Fruit fly (Drosophila melanogaster) whole organism, prepupa: ENCODE measurements around the gene dbr.

Experiments
- Blimp-1 ChIP-seq: fragments of 200-800 bp; sonication (Bioruptor generic); optimal IDR thresholded peaks from 3 replicates; lab custom pipeline; 2017; ENCODE audit warnings: missing biosample characterization, missing genetic modification characterization, mild to moderate bottlenecking, moderate library complexity, missing genetic modification reagents
- CG10631 ChIP-seq: fragments of 200-800 bp; sonication (Bioruptor generic); optimal IDR thresholded peaks from 2 replicates; lab custom pipeline; 2016; ENCODE audit warnings: missing biosample characterization, missing genetic modification characterization
- CG10669 ChIP-seq: fragments of 200-800 bp; sonication (Bioruptor generic); optimal IDR thresholded peaks from 3 replicates; lab custom pipeline; 2018; ENCODE audit warnings: missing biosample characterization, mild to moderate bottlenecking, missing genetic modification characterization, moderate library complexity
- CG11294 ChIP-seq: fragments of 200-800 bp; sonication (Bioruptor generic); IDR thresholded peaks from 2 replicates; pipeline ENCODE4 v1.3.6; 2022; ENCODE audit warnings: missing biosample characterization, missing genetic modification characterization
- CG11762 ChIP-seq: fragments of 200-800 bp; sonication (Bioruptor generic); optimal IDR thresholded peaks from 3 replicates; lab custom pipeline; 2016; ENCODE audit warnings: missing biosample characterization, missing genetic modification characterization; ENCODE audit not compliant: insufficient read depth
- CG11902 ChIP-seq: fragments of 200-800 bp; sonication (Bioruptor generic); optimal IDR thresholded peaks from 3 replicates; lab custom pipeline; 2016; ENCODE audit warnings: missing biosample characterization, missing genetic modification characterization
- CG15336 ChIP-seq: fragments of 200-800 bp; sonication (Bioruptor generic); IDR thresholded peaks from 2 replicates; pipeline ENCODE4 v1.3.6; 2022; ENCODE audit warnings: missing biosample characterization, missing genetic modification characterization
- CG1621 ChIP-seq: fragments of 200-800 bp; sonication (Bioruptor generic); optimal IDR thresholded peaks from 3 replicates; lab custom pipeline; 2018; ENCODE audit warnings: missing biosample characterization, mild to moderate bottlenecking, missing genetic modification characterization
- CG16779 ChIP-seq: fragments of 200-800 bp; sonication (Bioruptor generic); optimal IDR thresholded peaks from 3 replicates; lab custom pipeline; 2017; ENCODE audit warnings: missing biosample characterization, mild to moderate bottlenecking, missing genetic modification characterization
- CG3032 ChIP-seq: fragments of 200-800 bp; optimal IDR thresholded peaks from 2 replicates; lab custom pipeline; 2019; ENCODE audit warnings: missing biosample characterization, mild to moderate bottlenecking, missing genetic modification characterization, moderate library complexity
- CG31627 ChIP-seq: fragments of 200-800 bp; sonication (Bioruptor generic); optimal IDR thresholded peaks from 3 replicates; lab custom pipeline; 2016; ENCODE audit warnings: missing biosample characterization, missing genetic modification characterization
- CG32006 ChIP-seq: fragments of 200-800 bp; sonication (Bioruptor generic); optimal IDR thresholded peaks from 3 replicates; lab custom pipeline; 2017; ENCODE audit warnings: missing biosample characterization, mild to moderate bottlenecking, missing genetic modification characterization
- CG3919 ChIP-seq: fragments of 200-800 bp; sonication (Bioruptor generic); optimal IDR thresholded peaks from 3 replicates; lab custom pipeline; 2016; ENCODE audit warnings: missing biosample characterization, missing genetic modification characterization
- CG4318 ChIP-seq: fragments of 200-800 bp; sonication (Bioruptor generic); optimal IDR thresholded peaks from 3 replicates; lab custom pipeline; 2017; ENCODE audit warnings: missing biosample characterization, mild to moderate bottlenecking, missing genetic modification characterization
- CG6163 ChIP-seq: fragments of 200-800 bp; sonication (Bioruptor generic); IDR thresholded peaks from 3 replicates; pipeline ENCODE4 v1.3.6; 2022; ENCODE audit warnings: missing biosample characterization, missing genetic modification characterization
- CG6276 ChIP-seq: fragments of 200-800 bp; sonication (Bioruptor generic); optimal IDR thresholded peaks from 2 replicates; lab custom pipeline; 2017; ENCODE audit warnings: missing biosample characterization, mild to moderate bottlenecking, missing genetic modification characterization
- CG6792 ChIP-seq: fragments of 200-800 bp; sonication (Bioruptor generic); optimal IDR thresholded peaks from 3 replicates; lab custom pipeline; 2016; ENCODE audit warnings: missing biosample characterization, missing genetic modification characterization
- CG6854 ChIP-seq: fragments of 200-800 bp; sonication (Bioruptor generic); optimal IDR thresholded peaks from 2 replicates; lab custom pipeline; 2017; ENCODE audit warnings: missing biosample characterization, mild to moderate bottlenecking, missing genetic modification characterization
- CG7368 ChIP-seq: fragments of 200-800 bp; sonication (Bioruptor generic); optimal IDR thresholded peaks from 3 replicates; lab custom pipeline; 2016; ENCODE audit warnings: missing biosample characterization, missing genetic modification characterization
- CG8119 ChIP-seq: fragments of 200-800 bp; sonication (Bioruptor generic); IDR thresholded peaks from 3 replicates; pipeline ENCODE4 v1.3.6; 2022; ENCODE audit warnings: missing biosample characterization, missing genetic modification characterization
- CG8319 ChIP-seq: fragments of 200-800 bp; sonication (Bioruptor generic); optimal IDR thresholded peaks from 3 replicates; lab custom pipeline; 2016; ENCODE audit warnings: missing biosample characterization, missing genetic modification characterization
- CG8632 ChIP-seq: fragments of 200-800 bp; sonication (Bioruptor generic); optimal IDR thresholded peaks from 3 replicates; lab custom pipeline; 2016; ENCODE audit warnings: missing biosample characterization, missing genetic modification characterization
- CG9139 ChIP-seq: fragments of 200-800 bp; sonication (Bioruptor generic); optimal IDR thresholded peaks from 3 replicates; lab custom pipeline; 2017; ENCODE audit warnings: missing biosample characterization, mild to moderate bottlenecking, missing genetic modification characterization
- Eip75B ChIP-seq: fragments of 200-800 bp; sonication (Bioruptor generic); optimal IDR thresholded peaks from 3 replicates; lab custom pipeline; 2016; ENCODE audit warnings: missing biosample characterization, missing genetic modification characterization
- Eip78C ChIP-seq: fragments of 200-800 bp; sonication (Bioruptor generic); peaks from one replicate; lab custom pipeline; 2016; ENCODE audit warnings: missing biosample characterization, missing genetic modification characterization
- Eip93F ChIP-seq: fragments of 200-800 bp; sonication (Bioruptor generic); optimal IDR thresholded peaks from 2 replicates; lab custom pipeline; 2016; ENCODE audit warnings: missing biosample characterization, mild to moderate bottlenecking, missing genetic modification characterization
- Ets21C ChIP-seq: fragments of 200-800 bp; sonication (Bioruptor generic); optimal IDR thresholded peaks from 3 replicates; lab custom pipeline; 2016; ENCODE audit warnings: missing biosample characterization, missing genetic modification characterization
- Gug ChIP-seq: fragments of 200-800 bp; sonication (Bioruptor generic); IDR thresholded peaks from 2 replicates; pipeline ENCODE4 v1.3.6; 2022; ENCODE audit warnings: missing biosample characterization, missing genetic modification characterization
- Hr38 ChIP-seq: sonication (Bioruptor generic); optimal IDR thresholded peaks from 2 replicates; lab custom pipeline; 2016; ENCODE audit warnings: missing biosample characterization, missing genetic modification characterization
- Hr39 ChIP-seq: fragments of 200-800 bp; sonication (Bioruptor generic); optimal IDR thresholded peaks from 2 replicates; lab custom pipeline; 2016; ENCODE audit warnings: missing biosample characterization, missing genetic modification characterization
- Hr4 ChIP-seq: fragments of 200-800 bp; sonication (Bioruptor generic); optimal IDR thresholded peaks from 3 replicates; lab custom pipeline; 2016; ENCODE audit warnings: missing biosample characterization, missing genetic modification characterization
- Lpt ChIP-seq: fragments of 200-800 bp; sonication (Bioruptor generic); optimal IDR thresholded peaks from 3 replicates; lab custom pipeline; 2016; ENCODE audit warnings: missing biosample characterization, missing genetic modification characterization
- Met ChIP-seq: fragments of 200-800 bp; sonication (Bioruptor generic); optimal IDR thresholded peaks from 3 replicates; lab custom pipeline; 2016; ENCODE audit warnings: missing biosample characterization, missing genetic modification characterization
- OdsH ChIP-seq: fragments of 200-800 bp; sonication (Bioruptor generic); optimal IDR thresholded peaks from 3 replicates; lab custom pipeline; 2016; ENCODE audit warnings: missing biosample characterization, missing genetic modification characterization
- Sox102F ChIP-seq: fragments of 200-800 bp; sonication (Bioruptor generic); optimal IDR thresholded peaks from 2 replicates; lab custom pipeline; 2016; ENCODE audit warnings: missing biosample characterization, mild to moderate bottlenecking, missing genetic modification characterization
- Sox14 ChIP-seq: fragments of 200-800 bp; sonication (Bioruptor generic); optimal IDR thresholded peaks from 3 replicates; lab custom pipeline; 2016; ENCODE audit warnings: missing biosample characterization, missing genetic modification characterization
- Sox15 ChIP-seq: fragments of 200-800 bp; sonication (Bioruptor generic); optimal IDR thresholded peaks from 3 replicates; lab custom pipeline; 2016; ENCODE audit warnings: missing biosample characterization, missing genetic modification characterization
- acj6 ChIP-seq: fragments of 200-800 bp; sonication (Bioruptor generic); optimal IDR thresholded peaks from 3 replicates; lab custom pipeline; 2016; ENCODE audit warnings: missing biosample characterization, missing genetic modification characterization
- cyc ChIP-seq: fragments of 200-800 bp; sonication (Bioruptor generic); optimal IDR thresholded peaks from 3 replicates; lab custom pipeline; 2016; ENCODE audit warnings: missing biosample characterization, missing genetic modification characterization
- dac ChIP-seq: fragments of 200-800 bp; sonication (Bioruptor generic); optimal IDR thresholded peaks from 2 replicates; lab custom pipeline; 2017; ENCODE audit warnings: missing biosample characterization, mild to moderate bottlenecking, missing genetic modification characterization
- dsx ChIP-seq: fragments of 200-800 bp; optimal IDR thresholded peaks from 3 replicates; lab custom pipeline; 2019; ENCODE audit warnings: missing biosample characterization, mild to moderate bottlenecking, missing genetic modification characterization, moderate library complexity; ENCODE audit not compliant: poor library complexity, severe bottlenecking
- esn ChIP-seq: fragments of 200-800 bp; sonication (Bioruptor generic); optimal IDR thresholded peaks from 2 replicates; lab custom pipeline; 2016; ENCODE audit warnings: missing biosample characterization, mild to moderate bottlenecking, missing genetic modification characterization, moderate library complexity
- fd59A ChIP-seq: fragments of 200-800 bp; sonication (Bioruptor generic); optimal IDR thresholded peaks from 2 replicates; lab custom pipeline; 2017; ENCODE audit warnings: missing biosample characterization, mild to moderate bottlenecking, missing genetic modification characterization, missing genetic modification reagents
- fkh ChIP-seq: fragments of 200-800 bp; sonication (Bioruptor generic); optimal IDR thresholded peaks from 3 replicates; lab custom pipeline; 2017; ENCODE audit warnings: missing biosample characterization, mild to moderate bottlenecking, missing genetic modification characterization, moderate library complexity
- lz ChIP-seq: fragments of 200-800 bp; sonication (Bioruptor generic); optimal IDR thresholded peaks from 3 replicates; lab custom pipeline; 2016; ENCODE audit warnings: missing biosample characterization, missing genetic modification characterization
- net ChIP-seq: fragments of 200-800 bp; sonication (Bioruptor generic); optimal IDR thresholded peaks from 3 replicates; lab custom pipeline; 2016; ENCODE audit warnings: missing biosample characterization, missing genetic modification characterization
- pdm3 ChIP-seq: fragments of 200-800 bp; sonication (Bioruptor generic); optimal IDR thresholded peaks from 3 replicates; lab custom pipeline; 2016; ENCODE audit warnings: missing biosample characterization, missing genetic modification characterization
- spab ChIP-seq: fragments of 200-800 bp; sonication (Bioruptor generic); optimal IDR thresholded peaks from 2 replicates; lab custom pipeline; 2017; ENCODE audit warnings: missing biosample characterization, mild to moderate bottlenecking, missing genetic modification characterization, missing genetic modification reagents
- svp ChIP-seq: fragments of 200-800 bp; sonication (Bioruptor generic); peaks from one replicate; lab custom pipeline; 2016; ENCODE audit warnings: missing biosample characterization, missing genetic modification characterization
- vri ChIP-seq: fragments of 200-800 bp; sonication (Bioruptor generic); optimal IDR thresholded peaks from 3 replicates; lab custom pipeline; 2016; ENCODE audit warnings: missing biosample characterization, mild to moderate bottlenecking, missing genetic modification characterization

dbr gene

dm6 chr2L:66369-67278, at the start of gene dbr:
TSS of gene dbr (plus strand) at chr2L:66482.
- TF ChIP-seq Sox102F (GFP tag; lab: Kevin White, UChicago) (peak; percentile 62), CG6163 (GFP tag; lab: Robert Waterston, UW) (peak; percentile 88), Hr39 (GFP tag; lab: Kevin White, UChicago) (no peak), net (GFP tag; lab: Kevin White, UChicago) (peak; percentile 84), CG11762 (GFP tag; lab: Kevin White, UChicago) (peak; percentile 10), spab (GFP tag; lab: Kevin White, UChicago) (peak; percentile 55), Blimp-1 (peak; percentile 10), Met (peak; percentile 30), lz (GFP tag; lab: Kevin White, UChicago) (no peak), Lpt (GFP tag; lab: Kevin White, UChicago) (peak; percentile 73), Eip78C (peak; percentile 78), CG11294 (GFP tag; lab: Robert Waterston, UW) (peak; percentile 56; the same call in 1 of the 2 replicates), CG16779 (tag; lab: Kevin White, UChicago) (peak; percentile 63), CG15336 (GFP tag; lab: Robert Waterston, UW) (peak; percentile 67), Gug (peak; percentile 49; the same call in 1 of the 2 replicates), CG1621 (tag; lab: Kevin White, UChicago) (peak; percentile 90), Eip75B (GFP tag; lab: Kevin White, UChicago) (peak; percentile 43), CG3919 (GFP tag; lab: Kevin White, UChicago) (peak; percentile 51), CG9139 (GFP tag; lab: Kevin White, UChicago) (peak; percentile 60), Sox14 (GFP tag; lab: Kevin White, UChicago) (peak; percentile 51), CG8119 (GFP tag; lab: Robert Waterston, UW) (peak; percentile 77), fkh (GFP tag; lab: Kevin White, UChicago) (no peak), CG10631 (GFP tag; lab: Kevin White, UChicago) (no peak), CG10669 (GFP tag; lab: Kevin White, UChicago) (peak; percentile 38), CG6276 (GFP tag; lab: Kevin White, UChicago) (peak; percentile 68), esn (GFP tag; lab: Kevin White, UChicago) (peak; percentile 33), cyc (no peak), CG7368 (GFP tag; lab: Kevin White, UChicago) (peak; percentile 4), CG8632 (GFP tag; lab: Kevin White, UChicago) (peak; percentile 23), Sox15 (GFP tag; lab: Kevin White, UChicago) (no peak), Ets21C (GFP tag; lab: Kevin White, UChicago) (no peak), CG32006 (peak; percentile 62), CG3032 (tag; lab: Kevin White, UChicago) (peak; percentile 67), dac (GFP tag; lab: Kevin White, UChicago) (peak; percentile 59), vri (peak; percentile 55), CG8319 (GFP tag; lab: Kevin White, UChicago) (no peak), CG6854 (GFP tag; lab: Kevin White, UChicago) (peak; percentile 27), dsx (peak; percentile 76), CG4318 (GFP tag; lab: Kevin White, UChicago) (no peak), Hr4 (GFP tag; lab: Kevin White, UChicago) (no peak), CG6792 (GFP tag; lab: Kevin White, UChicago) (peak; percentile 24), acj6 (GFP tag; lab: Kevin White, UChicago) (no peak), Eip93F (no peak), CG11902 (GFP tag; lab: Kevin White, UChicago) (no peak), CG31627 (GFP tag; lab: Kevin White, UChicago) (no peak), Hr38 (GFP tag; lab: Kevin White, UChicago) (no peak), svp (no peak), OdsH (GFP tag; lab: Kevin White, UChicago) (no peak), fd59A (GFP tag; lab: Kevin White, UChicago) (peak; percentile 57), pdm3 (GFP tag; lab: Kevin White, UChicago) (peak; percentile 42)
